Fruit fly (Drosophila melanogaster) whole organism, embryonic: ENCODE results near the gene scrib.

Experiments
- Asciz ChIP-seq: fragments of 200-800 bp; sonication (Bioruptor generic); optimal IDR thresholded peaks from 2 replicates; lab custom pipeline; 2017; ENCODE audit warnings: missing biosample characterization, mild to moderate bottlenecking, missing genetic modification characterization, missing genetic modification reagents
- Blimp-1 ChIP-seq: fragments of 200-800 bp; sonication (Bioruptor generic); optimal IDR thresholded peaks from 3 replicates; lab custom pipeline; 2018; ENCODE audit warnings: missing biosample characterization, missing genetic modification characterization, mild to moderate bottlenecking, moderate library complexity, missing genetic modification reagents
- CG12769 ChIP-seq: fragments of 200-800 bp; sonication (Bioruptor generic); optimal IDR thresholded peaks from 2 replicates; lab custom pipeline; 2019; ENCODE audit warnings: missing biosample characterization, mild to moderate bottlenecking, missing genetic modification characterization, moderate library complexity
- CG13287 ChIP-seq: fragments of 200-800 bp; sonication (Bioruptor generic); IDR thresholded peaks from 2 replicates; pipeline ENCODE4 v1.3.6; 2022; ENCODE audit warnings: missing biosample characterization, missing genetic modification characterization; ENCODE audit not compliant: partially characterized antibody
- CG13894 ChIP-seq: fragments of 200-800 bp; sonication (Bioruptor generic); optimal IDR thresholded peaks from 3 replicates; lab custom pipeline; 2018; ENCODE audit warnings: missing biosample characterization, mild to moderate bottlenecking, missing genetic modification characterization, moderate library complexity
- CG31388 ChIP-seq: fragments of 200-800 bp; sonication (Bioruptor generic); optimal IDR thresholded peaks from 2 replicates; lab custom pipeline; 2016; ENCODE audit warnings: missing biosample characterization, missing genetic modification characterization
- CG34422 ChIP-seq: fragments of 200-800 bp; sonication (Bioruptor generic); IDR thresholded peaks from 3 replicates; pipeline ENCODE4 v1.3.6; 2022; ENCODE audit warnings: missing biosample characterization, missing genetic modification characterization
- CG3838 ChIP-seq: fragments of 200-800 bp; sonication (Bioruptor generic); optimal IDR thresholded peaks from 3 replicates; lab custom pipeline; 2016; ENCODE audit warnings: missing biosample characterization, missing genetic modification characterization
- CG5953 ChIP-seq: fragments of 200-800 bp; sonication (Bioruptor generic); IDR thresholded peaks from 2 replicates; pipeline ENCODE4 v1.3.6; 2022; ENCODE audit warnings: missing biosample characterization, missing genetic modification characterization
- Deaf1 ChIP-seq: fragments of 200-800 bp; optimal IDR thresholded peaks from 3 replicates; lab custom pipeline; 2019; ENCODE audit warnings: missing biosample characterization, mild to moderate bottlenecking, missing genetic modification characterization, moderate library complexity
- Elba2 ChIP-seq: fragments of 200-800 bp; sonication (Bioruptor generic); optimal IDR thresholded peaks from 3 replicates; lab custom pipeline; 2016; ENCODE audit warnings: missing biosample characterization, missing genetic modification characterization
- H2.0 ChIP-seq: fragments of 200-800 bp; sonication (Bioruptor generic); IDR thresholded peaks from 2 replicates; pipeline ENCODE4 v1.3.6; 2022; ENCODE audit warnings: missing biosample characterization, missing genetic modification characterization
- Hand ChIP-seq: fragments of 200-800 bp; sonication (Bioruptor generic); optimal IDR thresholded peaks from 2 replicates; lab custom pipeline; 2017; ENCODE audit warnings: mild to moderate bottlenecking, missing biosample characterization, missing genetic modification reagents, missing genetic modification characterization
- Hmx ChIP-seq: fragments of 200-800 bp; sonication (Bioruptor generic); optimal IDR thresholded peaks from 2 replicates; lab custom pipeline; 2016; ENCODE audit warnings: missing biosample characterization, missing genetic modification characterization
- Hr78 ChIP-seq, 2 experiments: fragments of 200-800 bp in 1 of 2; fragments of >200 bp in 1 of 2; sonication (Bioruptor generic) in 1 of 2; optimal IDR thresholded peaks; 2 replicates each; lab custom pipeline; 2017 to 2019; ENCODE audit warnings: missing biosample characterization in 2 of 2, missing genetic modification characterization in 2 of 2, mild to moderate bottlenecking in 1 of 2, moderate library complexity in 1 of 2
- Opbp ChIP-seq: fragments of 200-800 bp; sonication (Bioruptor generic); IDR thresholded peaks from 3 replicates; pipeline ENCODE4 v1.3.6; 2022; ENCODE audit warnings: missing biosample characterization, missing genetic modification characterization; ENCODE audit not compliant: partially characterized antibody
- TFAM ChIP-seq: fragments of 200-800 bp; sonication (Bioruptor generic); optimal IDR thresholded peaks from 2 replicates; lab custom pipeline; 2017; ENCODE audit warnings: missing biosample characterization, missing genetic modification characterization, inconsistent platforms
- YL-1 ChIP-seq: fragments of 200-800 bp; sonication (Bioruptor generic); optimal IDR thresholded peaks from 3 replicates; lab custom pipeline; 2017; ENCODE audit warnings: missing biosample characterization, mild to moderate bottlenecking, missing genetic modification characterization
- abd-A ChIP-seq: fragments of 200-800 bp; sonication (Bioruptor generic); optimal IDR thresholded peaks from 3 replicates; lab custom pipeline; 2019; ENCODE audit warnings: missing biosample characterization, mild to moderate bottlenecking, missing genetic modification characterization, moderate library complexity
- chinmo ChIP-seq: fragments of 200-800 bp; sonication (Bioruptor generic); IDR thresholded peaks from 4 replicates; pipeline ENCODE4 v1.3.6; 2022; ENCODE audit warnings: missing biosample characterization, missing genetic modification characterization; ENCODE audit not compliant: partially characterized antibody
- dmrt99B ChIP-seq: fragments of 200-800 bp; sonication (Bioruptor generic); optimal IDR thresholded peaks from 2 replicates; lab custom pipeline; 2018; ENCODE audit warnings: missing biosample characterization, mild to moderate bottlenecking, missing genetic modification characterization, moderate library complexity
- eve ChIP-seq, 2 experiments: fragments of >200 bp; optimal IDR thresholded peaks; 2 replicates each; lab custom pipeline; 2017; ENCODE audit warnings: missing biosample characterization in 2 of 2, missing genetic modification characterization in 2 of 2
- gcm ChIP-seq: fragments of 200-800 bp; sonication (Bioruptor generic); optimal IDR thresholded peaks from 2 replicates; lab custom pipeline; 2019; ENCODE audit warnings: missing biosample characterization, mild to moderate bottlenecking, missing genetic modification characterization, moderate library complexity
- gcm2 ChIP-seq: fragments of 200-800 bp; sonication (Bioruptor generic); optimal IDR thresholded peaks from 2 replicates; lab custom pipeline; 2016; ENCODE audit warnings: missing biosample characterization, missing genetic modification characterization
- org-1 ChIP-seq: fragments of 200-800 bp; sonication (Bioruptor generic); optimal IDR thresholded peaks from 2 replicates; lab custom pipeline; 2017; ENCODE audit warnings: missing biosample characterization, missing genetic modification characterization
- pan ChIP-seq, 4 experiments: fragments of >200 bp in 3 of 4; fragments of 200-800 bp in 1 of 4; sonication (Bioruptor generic) in 1 of 4; optimal IDR thresholded peaks in 3 of 4; IDR thresholded peaks in 1 of 4; 2 replicates each; pipeline versions ENCODE4 v1.3.6 to Lab custom; 2017 to 2022; ENCODE audit warnings: missing biosample characterization in 2 of 4, missing genetic modification characterization in 2 of 4, mixed read lengths in 1 of 4
- sd ChIP-seq: fragments of 200-800 bp; sonication (Bioruptor generic); optimal IDR thresholded peaks from 3 replicates; lab custom pipeline; 2018; ENCODE audit warnings: missing biosample characterization, mild to moderate bottlenecking, missing genetic modification characterization, moderate library complexity
- tin ChIP-seq: fragments of 200-800 bp; sonication (Bioruptor generic); optimal IDR thresholded peaks from 3 replicates; lab custom pipeline; 2016; ENCODE audit warnings: missing biosample characterization, missing genetic modification characterization
- trem ChIP-seq: fragments of 200-800 bp; optimal IDR thresholded peaks from 3 replicates; lab custom pipeline; 2019; ENCODE audit warnings: missing biosample characterization, mild to moderate bottlenecking, missing genetic modification characterization, moderate library complexity
- tx ChIP-seq: fragments of 200-800 bp; sonication (Bioruptor generic); optimal IDR thresholded peaks from 2 replicates; lab custom pipeline; 2016; ENCODE audit warnings: missing biosample characterization, missing genetic modification characterization
- vvl ChIP-seq: fragments of 200-800 bp; sonication (Bioruptor generic); IDR thresholded peaks from 2 replicates; pipeline ENCODE4 v1.3.6; 2022; ENCODE audit warnings: missing biosample characterization, missing genetic modification characterization

scrib gene

DNA sequence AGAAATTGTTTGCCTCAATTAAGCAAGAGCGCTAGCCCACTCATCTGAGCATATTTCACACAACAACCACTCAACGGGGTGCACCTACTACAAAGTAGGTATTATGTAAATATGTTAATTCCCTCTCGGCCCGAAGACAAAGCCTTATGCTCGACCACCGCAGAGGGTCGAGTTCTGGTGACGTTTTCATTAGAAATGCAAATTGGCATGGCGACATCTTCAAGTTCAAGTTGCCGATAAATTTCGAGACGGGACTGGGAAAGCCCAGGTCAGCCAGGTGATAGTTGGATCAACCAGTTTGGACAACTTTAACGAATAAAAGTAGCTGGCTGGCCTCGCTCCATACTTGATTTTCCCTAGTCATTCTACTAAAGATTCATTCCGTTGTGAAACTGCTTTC lies 79.3 kb downstream of the scrib start (continued):
- TF ChIP-seq dmrt99B (tag; lab: Kevin White, UChicago) (no peak), Hr78 (GFP tag; optimal IDR thresholded peaks at IDR 0.05; lab: Kevin White, UChicago) (peak in 1 of 2 experiments; percentile 50), CG3838 (GFP tag; lab: Kevin White, UChicago) (no peak), Elba2 (GFP tag; lab: Kevin White, UChicago) (no peak), TFAM (GFP tag; lab: Kevin White, UChicago) (no peak), Opbp (GFP tag; lab: Robert Waterston, UW) (no peak), Blimp-1 (no peak), gcm (GFP tag; lab: Kevin White, UChicago) (no peak)

dm6 chr3R:26618818-26619217 lies 82.7 kb downstream of the scrib start, which contains the start of gene TwdlM:
TSS of gene TwdlM (plus strand) at chr3R:26619118.
- TF ChIP-seq tx (GFP tag; lab: Kevin White, UChicago): no peak
- TF ChIP-seq chinmo (GFP tag; lab: Robert Waterston, UW): 0 out of 4 replicates have a peak, but pooled peaks have one; percentile 60

DNA sequence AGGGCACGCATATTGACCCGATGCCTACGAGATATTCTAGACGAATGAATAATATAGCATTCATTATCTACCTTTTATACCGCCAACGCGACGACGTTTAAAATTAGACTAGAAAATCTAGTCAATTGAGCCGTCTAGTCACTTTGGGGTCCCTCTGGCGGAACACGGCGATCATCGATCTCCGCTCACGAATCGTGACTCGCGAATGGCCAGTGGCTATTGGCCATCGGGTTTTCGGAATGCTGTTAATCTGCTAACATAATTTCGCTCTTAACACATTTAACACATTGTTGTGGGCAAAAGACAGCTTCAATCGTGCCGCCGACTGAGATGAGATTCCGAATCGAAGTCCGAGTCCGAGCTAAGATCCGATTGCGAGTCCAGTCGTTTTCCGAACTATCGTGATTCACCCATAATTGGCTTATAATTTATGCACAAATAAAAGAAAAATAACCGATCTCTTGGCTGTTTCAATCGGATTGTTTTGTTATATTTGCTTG lies 85.2 kb downstream of the scrib start, which contains the start of gene TwdlP:
Gene TwdlP, minus strand, starts transcription at position 51 of the 500 bp plus-strand sequence.
- TF ChIP-seq CG34422 (GFP tag; lab: Robert Waterston, UW) (no peak), CG13287 (GFP tag; lab: Robert Waterston, UW) (no peak), sd (tag; lab: Kevin White, UChicago) (peak; percentile 90), trem (tag; lab: Kevin White, UChicago) (no peak), chinmo (GFP tag; lab: Robert Waterston, UW) (peak; percentile 42; the same call in 1 of the 4 replicates), Hmx (GFP tag; lab: Kevin White, UChicago) (no peak), YL-1 (no peak), abd-A (tag; lab: Kevin White, UChicago) (peak; percentile 52), tin (GFP tag; lab: Kevin White, UChicago) (no peak), Deaf1 (peak; percentile 72), gcm2 (GFP tag; lab: Kevin White, UChicago) (no peak), Hand (GFP tag; lab: Kevin White, UChicago) (no peak), pan (optimal IDR thresholded peaks at IDR 0.05; lab: Kevin White, UChicago) (no peak), pan (GFP tag; optimal IDR thresholded peaks at IDR 0.05 in 1 of 2, IDR thresholded peaks at IDR 0.05 in 1 of 2) (peak in 1 of 2 experiments; percentile 18), CG13894 (tag; lab: Kevin White, UChicago) (peak; percentile 20), CG12769 (tag; lab: Kevin White, UChicago) (peak; percentile 57), vvl (GFP tag; lab: Robert Waterston, UW) (peak; percentile 33; the same call in 1 of the 2 replicates)

dm6 chr3R:26623493-26623956 lies 87.4 kb downstream of the scrib start, which contains the start of gene TwdlB:
TSS of gene TwdlB (minus strand) at chr3R:26623543.
- TF ChIP-seq chinmo (GFP tag; lab: Robert Waterston, UW) (peak; percentile 57; the same call in 1 of the 4 replicates), sd (tag; lab: Kevin White, UChicago) (peak; percentile 65), org-1 (GFP tag; lab: Kevin White, UChicago) (no peak), CG31388 (no peak), eve (GFP tag; optimal IDR thresholded peaks at IDR 0.05; lab: Kevin White, UChicago) (no peak), CG5953 (GFP tag; lab: Robert Waterston, UW) (no peak), Asciz (GFP tag; lab: Kevin White, UChicago) (no peak), H2.0 (GFP tag; lab: Robert Waterston, UW) (0 out of 2 replicates have a peak, but pooled peaks have one; percentile 25)
